Worm (Caenorhabditis elegans) whole organism, L2 larva: Measurements from ENCODE around the gene zig-10.

Source experiments
- Y55F3AM.14 ChIP-seq: fragments of 200-800 bp; sonication (Bioruptor generic); optimal IDR thresholded peaks from 2 replicates; lab custom pipeline; 2018; ENCODE audit warnings: mild to moderate bottlenecking, missing genetic modification characterization, missing compliant biosample characterization
- aly-2 ChIP-seq: fragments of 150-350 bp; optimal IDR thresholded peaks from 2 replicates; lab custom pipeline; 2014; ENCODE audit warnings: missing biosample characterization, missing genetic modification characterization
- egl-27 ChIP-seq: sonication (generic microtip); optimal IDR thresholded peaks from 3 replicates; lab custom pipeline; 2017; ENCODE audit warnings: missing biosample characterization, missing genetic modification reagents, missing genetic modification characterization
- elt-1 ChIP-seq: fragments of 150-350 bp; optimal IDR thresholded peaks from 2 replicates; lab custom pipeline; 2014; ENCODE audit warnings: missing biosample characterization, missing genetic modification characterization
- lsy-2 ChIP-seq, 2 experiments: fragments of 150-350 bp in 1 of 2; sonication (generic microtip) in 1 of 2; optimal IDR thresholded peaks; 2 replicates each; lab custom pipeline; 2014 to 2017; ENCODE audit warnings: missing biosample characterization in 2 of 2, missing genetic modification characterization in 2 of 2
- mdl-1 ChIP-seq, 2 experiments: fragments of 150-350 bp in 1 of 2; sonication (generic microtip) in 1 of 2; optimal IDR thresholded peaks; 2 replicates each; lab custom pipeline; 2017; ENCODE audit warnings: missing biosample characterization in 2 of 2, missing genetic modification characterization in 2 of 2
- snpc-4 ChIP-seq: fragments of 150-350 bp; optimal IDR thresholded peaks from 2 replicates; lab custom pipeline; 2014; ENCODE audit warnings: missing biosample characterization, missing genetic modification characterization
- unc-62 ChIP-seq: fragments of 150-350 bp; optimal IDR thresholded peaks from 2 replicates; lab custom pipeline; 2014; ENCODE audit warnings: missing biosample characterization, missing genetic modification reagents, missing genetic modification characterization
- ztf-11 ChIP-seq: sonication (generic microtip); optimal IDR thresholded peaks from 2 replicates; lab custom pipeline; 2017; ENCODE audit warnings: missing biosample characterization, missing genetic modification characterization

DNA sequence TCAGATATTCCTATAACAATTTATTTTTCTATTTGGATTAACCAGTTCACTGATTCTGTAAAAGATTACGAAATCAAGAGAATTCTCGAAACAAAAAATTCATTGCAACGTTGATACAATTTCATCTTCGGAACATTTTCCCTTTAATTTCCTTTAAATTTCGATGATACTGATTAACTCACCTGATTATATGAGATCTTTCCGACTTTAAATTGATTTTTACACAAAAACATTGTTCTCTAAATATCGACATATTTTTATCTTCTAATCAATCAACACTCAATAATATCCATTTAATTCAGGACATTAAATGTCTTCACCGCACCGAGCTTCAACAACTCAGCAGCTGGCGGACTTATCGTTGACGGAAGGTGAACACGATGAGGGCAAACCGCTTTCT lies 27.5 kb upstream of the zig-10 start, which contains the start of gene lin-23:
- TF ChIP-seq mdl-1 (tag; optimal IDR thresholded peaks at IDR 0.05; lab: Kevin White, UChicago) (no peak), aly-2 (no peak), lsy-2 (tag; optimal IDR thresholded peaks at IDR 0.05; lab: Kevin White, UChicago) (no peak), unc-62 (GFP tag; lab: Kevin White, UChicago) (no peak), Y55F3AM.14 (GFP tag; lab: Kevin White, UChicago) (no peak), elt-1 (no peak), egl-27 (tag; lab: Kevin White, UChicago) (no peak), snpc-4 (no peak), ztf-11 (tag; lab: Kevin White, UChicago) (no peak)
